Worm (Caenorhabditis elegans): Measurements from ENCODE around the gene pes-4.
A peak's percentile ranks its signal among the peaks of the same experiment; 100 is the strongest.

Gene pes-4

ce11 chrIII:1228593-1228992, 1.5 kb downstream of the pes-4 start:
- TF ChIP-seq ama-1 (optimal IDR thresholded peaks at IDR 0.05): no peak
- no peak for TF ChIP-seq ceh-45 (GFP tag; IDR thresholded peaks at IDR 0.05)
- no peak for TF ChIP-seq ceh-48 (tag; optimal IDR thresholded peaks at IDR 0.05)
- TF ChIP-seq sox-2 (GFP tag; IDR thresholded peaks at IDR 0.05): no peak
- no peak for TF ChIP-seq elt-2 (tag; optimal IDR thresholded peaks at IDR 0.05)
- TF ChIP-seq ets-4 (tag; optimal IDR thresholded peaks at IDR 0.05): no peak
- no peak for TF ChIP-seq syd-9 (tag; optimal IDR thresholded peaks at IDR 0.05)
- no peak for TF ChIP-seq unc-42 (tag; optimal IDR thresholded peaks at IDR 0.05)
- TF ChIP-seq nhr-232 (tag; optimal IDR thresholded peaks at IDR 0.05): no peak
- no peak for TF ChIP-seq Y22D7AL.16 (tag; optimal IDR thresholded peaks at IDR 0.05)
- no peak for TF ChIP-seq hlh-15 (tag; optimal IDR thresholded peaks at IDR 0.05)
- no peak for TF ChIP-seq T23F11.4 (GFP tag; optimal IDR thresholded peaks at IDR 0.05)
- no peak for TF ChIP-seq odd-2 (tag; optimal IDR thresholded peaks at IDR 0.05)
- no peak for TF ChIP-seq nhr-11 (tag; optimal IDR thresholded peaks at IDR 0.05)
- TF ChIP-seq ceh-30 (tag; optimal IDR thresholded peaks at IDR 0.05): no peak

ce11 chrIII:1226256-1226655, 3.8 kb downstream of the pes-4 start:
- TF ChIP-seq C38D4.7 (GFP tag; optimal IDR thresholded peaks at IDR 0.05) (no peak), tbx-2 (tag; optimal IDR thresholded peaks at IDR 0.05) (peak; percentile 14), F13H6.1 (tag; optimal IDR thresholded peaks at IDR 0.05) (peak; percentile 1), ceh-34 (tag; optimal IDR thresholded peaks at IDR 0.05) (peak; percentile 19), dve-1 (tag; optimal IDR thresholded peaks at IDR 0.05) (peak; percentile 44), ceh-18 (tag; optimal IDR thresholded peaks at IDR 0.05) (peak; percentile 9), fkh-10 (GFP tag; optimal IDR thresholded peaks at IDR 0.05) (no peak)

DNA sequence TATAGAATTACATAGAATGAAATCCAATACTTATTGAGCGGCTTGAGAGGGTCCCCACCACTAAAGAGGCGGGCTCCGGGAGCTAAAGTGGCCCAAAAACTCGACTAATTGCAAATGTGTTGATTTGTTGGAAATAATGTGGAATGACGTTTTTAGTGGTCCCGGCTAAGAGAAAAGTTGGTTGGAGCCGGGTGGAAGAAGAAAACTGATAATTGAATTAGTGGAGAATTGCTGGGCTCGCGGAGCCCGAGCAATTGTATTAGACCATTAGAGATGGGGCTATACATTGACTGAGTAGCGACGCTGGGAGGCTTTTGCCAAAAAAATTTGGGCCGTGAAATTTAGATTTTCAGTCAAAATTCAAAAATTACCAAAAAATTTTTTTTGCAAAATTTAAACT, 4.5 kb downstream of the pes-4 start:
- no peak for TF ChIP-seq hlh-8 (tag; optimal IDR thresholded peaks at IDR 0.05)
- no peak for TF ChIP-seq nfya-1 (tag; optimal IDR thresholded peaks at IDR 0.05)
- TF ChIP-seq unc-42 (tag; optimal IDR thresholded peaks at IDR 0.05): peak; percentile 77
- TF ChIP-seq ceh-19 (GFP tag; optimal IDR thresholded peaks at IDR 0.05): peak; percentile 43
- no peak for TF ChIP-seq nhr-232 (tag; optimal IDR thresholded peaks at IDR 0.05)
- no peak for TF ChIP-seq ahr-1 (tag; optimal IDR thresholded peaks at IDR 0.05)
- TF ChIP-seq ref-2 (tag; optimal IDR thresholded peaks at IDR 0.05): no peak
- peak; percentile 35 for TF ChIP-seq ceh-31 (tag; optimal IDR thresholded peaks at IDR 0.05)
- peak; percentile 87 for TF ChIP-seq ceh-34 (tag; optimal IDR thresholded peaks at IDR 0.05)
- no peak for TF ChIP-seq ceh-30 (tag; optimal IDR thresholded peaks at IDR 0.05)
- no peak for TF ChIP-seq ztf-16 (tag; optimal IDR thresholded peaks at IDR 0.05)
- TF ChIP-seq ets-4 (tag; optimal IDR thresholded peaks at IDR 0.05): no peak

- no peak for TF ChIP-seq hlh-6 (tag; optimal IDR thresholded peaks at IDR 0.05)
- no peak for TF ChIP-seq nhr-11 (tag; optimal IDR thresholded peaks at IDR 0.05)
- TF ChIP-seq elt-4 (tag; optimal IDR thresholded peaks at IDR 0.05): no peak
These were observed 5.0 kb downstream of the pes-4 start for ce11 chrIII:1225116-1225515.

DNA sequence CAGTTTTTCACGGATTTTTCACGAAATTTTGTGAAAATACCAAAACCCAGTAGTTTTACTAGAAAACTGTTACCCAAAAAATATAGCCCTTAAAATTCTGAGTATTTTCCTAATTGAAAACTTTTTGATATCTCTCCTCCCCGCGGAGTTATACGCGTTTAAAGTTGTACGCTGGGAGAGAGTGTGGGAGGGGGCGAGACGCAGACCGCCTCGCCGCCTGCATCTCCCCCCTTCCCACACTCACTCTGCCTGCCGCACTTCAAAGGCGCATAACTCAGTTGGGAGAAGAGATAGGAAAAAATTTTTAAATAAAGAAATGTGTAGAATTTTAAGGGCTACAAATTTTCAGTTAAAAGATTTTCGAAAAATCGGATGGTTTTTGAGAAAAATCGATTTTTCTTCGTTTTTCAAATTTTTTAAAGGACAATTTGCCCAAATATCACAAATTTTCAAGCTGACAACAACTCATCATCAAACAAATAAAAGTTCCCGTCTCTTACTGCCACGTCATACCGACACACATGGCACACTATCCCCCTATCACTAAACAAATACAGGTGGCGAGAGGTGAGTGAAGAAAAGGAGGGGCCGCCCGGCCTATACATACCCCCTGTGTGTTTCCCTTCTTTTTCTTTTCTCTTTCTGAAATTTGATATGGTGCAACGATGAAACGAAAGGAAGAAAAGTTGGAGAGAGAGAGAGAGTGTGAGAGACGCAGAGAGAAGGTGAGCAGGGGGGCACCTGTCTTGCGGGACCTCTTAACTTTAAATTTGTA, 6.6 kb downstream of the pes-4 start:
- TF ChIP-seq ceh-45 (GFP tag; IDR thresholded peaks at IDR 0.05): no peak
- TF ChIP-seq ceh-18 (tag; optimal IDR thresholded peaks at IDR 0.05): peak; percentile 30
- peak; percentile 3 for TF ChIP-seq tbx-2 (tag; optimal IDR thresholded peaks at IDR 0.05)
- TF ChIP-seq K02D7.2 (tag; optimal IDR thresholded peaks at IDR 0.05): no peak
- TF ChIP-seq elt-2 (tag; optimal IDR thresholded peaks at IDR 0.05): peak; percentile 28
- no peak for TF ChIP-seq ceh-9 (tag; optimal IDR thresholded peaks at IDR 0.05)
- TF ChIP-seq Y22D7AL.16 (tag; optimal IDR thresholded peaks at IDR 0.05): no peak
- TF ChIP-seq nfya-1 (tag; optimal IDR thresholded peaks at IDR 0.05): peak; percentile 39
- no peak for TF ChIP-seq pros-1 (tag; optimal IDR thresholded peaks at IDR 0.05)
- no peak for TF ChIP-seq gmeb-2 (tag; optimal IDR thresholded peaks at IDR 0.05)
- TF ChIP-seq zip-5 (tag; optimal IDR thresholded peaks at IDR 0.05): no peak
- TF ChIP-seq ceh-34 (tag; optimal IDR thresholded peaks at IDR 0.05): peak; percentile 99
- TF ChIP-seq dve-1 (tag; optimal IDR thresholded peaks at IDR 0.05): peak; percentile 21

Measured in whole organism, late embryonic.